Fruit fly (Drosophila melanogaster) whole organism, embryonic: ENCODE results near the gene TFAM.
A peak's percentile ranks its signal among the peaks of the same experiment; 100 is the strongest.

Experiments used
- CG10147 ChIP-seq: fragments of 200-800 bp; sonication (Bioruptor generic); optimal IDR thresholded peaks from 2 replicates; lab custom pipeline; 2019; ENCODE audit warnings: missing biosample characterization, mild to moderate bottlenecking, missing genetic modification characterization, moderate library complexity
- CG1024 ChIP-seq: fragments of 200-800 bp; sonication (Bioruptor generic); IDR thresholded peaks from 2 replicates; pipeline ENCODE4 v1.3.6; 2022; ENCODE audit warnings: missing biosample characterization, missing genetic modification characterization
- CG11456 ChIP-seq: fragments of 200-800 bp; sonication (Bioruptor generic); IDR thresholded peaks from 3 replicates; pipeline ENCODE4 v1.3.6; 2022; ENCODE audit warnings: missing biosample characterization, missing genetic modification characterization
- CG12299 ChIP-seq: fragments of 200-800 bp; sonication (Bioruptor generic); optimal IDR thresholded peaks from 2 replicates; lab custom pipeline; 2018; ENCODE audit warnings: missing biosample characterization, mild to moderate bottlenecking, missing genetic modification characterization
- CG13123 ChIP-seq: fragments of 200-800 bp; sonication (Bioruptor generic); optimal IDR thresholded peaks from 2 replicates; lab custom pipeline; 2016; ENCODE audit warnings: missing biosample characterization, missing genetic modification characterization
- CG13894 ChIP-seq: fragments of 200-800 bp; sonication (Bioruptor generic); optimal IDR thresholded peaks from 3 replicates; lab custom pipeline; 2018; ENCODE audit warnings: missing biosample characterization, mild to moderate bottlenecking, missing genetic modification characterization, moderate library complexity
- CG14667 ChIP-seq: fragments of 200-800 bp; sonication (Bioruptor generic); IDR thresholded peaks from 2 replicates; pipeline ENCODE4 v1.3.6; 2022; ENCODE audit warnings: missing biosample characterization, missing genetic modification characterization
- CG1647 ChIP-seq: fragments of 200-800 bp; sonication (Bioruptor generic); optimal IDR thresholded peaks from 3 replicates; lab custom pipeline; 2016; ENCODE audit warnings: missing biosample characterization, missing genetic modification characterization
- CG18476 ChIP-seq: fragments of 200-800 bp; sonication (Bioruptor generic); optimal IDR thresholded peaks from 2 replicates; lab custom pipeline; 2016; ENCODE audit warnings: missing biosample characterization, mild to moderate bottlenecking, missing genetic modification characterization
- CG2712 ChIP-seq: fragments of 200-800 bp; optimal IDR thresholded peaks from 3 replicates; lab custom pipeline; 2019; ENCODE audit warnings: missing biosample characterization, mild to moderate bottlenecking, missing genetic modification characterization, moderate library complexity
- CG2875 ChIP-seq: fragments of 200-800 bp; sonication (Bioruptor generic); optimal IDR thresholded peaks from 2 replicates; lab custom pipeline; 2017; ENCODE audit warnings: missing biosample characterization, mild to moderate bottlenecking, missing genetic modification characterization, missing genetic modification reagents
- CG30020 ChIP-seq: fragments of 200-800 bp; optimal IDR thresholded peaks from 2 replicates; lab custom pipeline; 2019; ENCODE audit warnings: missing biosample characterization, mild to moderate bottlenecking, missing genetic modification characterization, moderate library complexity
- CG34376 ChIP-seq: fragments of 200-800 bp; sonication (Bioruptor generic); optimal IDR thresholded peaks from 2 replicates; lab custom pipeline; 2018; ENCODE audit warnings: missing biosample characterization, mild to moderate bottlenecking, missing genetic modification characterization
- CG34422 ChIP-seq: fragments of 200-800 bp; sonication (Bioruptor generic); IDR thresholded peaks from 3 replicates; pipeline ENCODE4 v1.3.6; 2022; ENCODE audit warnings: missing biosample characterization, missing genetic modification characterization
- CG6813 ChIP-seq: fragments of 200-800 bp; sonication (Bioruptor generic); optimal IDR thresholded peaks from 2 replicates; lab custom pipeline; 2017; ENCODE audit warnings: missing biosample characterization, missing genetic modification characterization, mild to moderate bottlenecking, moderate library complexity, missing genetic modification reagents
- CG6854 ChIP-seq: fragments of 200-800 bp; sonication (Bioruptor generic); optimal IDR thresholded peaks from 3 replicates; lab custom pipeline; 2017; ENCODE audit warnings: missing biosample characterization, mild to moderate bottlenecking, missing genetic modification characterization
- CG7271 ChIP-seq: fragments of 200-800 bp; sonication (Bioruptor generic); optimal IDR thresholded peaks from 2 replicates; lab custom pipeline; 2018; ENCODE audit warnings: missing biosample characterization, mild to moderate bottlenecking, missing genetic modification characterization, moderate library complexity
- CG8281 ChIP-seq: fragments of 200-800 bp; sonication (Bioruptor generic); optimal IDR thresholded peaks from 2 replicates; lab custom pipeline; 2018; ENCODE audit warnings: missing biosample characterization, mild to moderate bottlenecking, missing genetic modification characterization, moderate library complexity
- CG9215 ChIP-seq: fragments of 200-800 bp; sonication (Bioruptor generic); IDR thresholded peaks from 2 replicates; pipeline ENCODE4 v1.3.6; 2022; ENCODE audit warnings: missing biosample characterization, missing genetic modification characterization
- CkIIα-i1 ChIP-seq: fragments of 200-800 bp; sonication (Bioruptor generic); IDR thresholded peaks from 2 replicates; pipeline ENCODE4 v1.3.6; 2022; ENCODE audit warnings: missing biosample characterization, missing genetic modification characterization
- D19B ChIP-seq: fragments of 200-800 bp; sonication (Bioruptor generic); optimal IDR thresholded peaks from 2 replicates; lab custom pipeline; 2017; ENCODE audit warnings: missing biosample characterization, mild to moderate bottlenecking, missing genetic modification characterization
- Elba2 ChIP-seq: fragments of 200-800 bp; sonication (Bioruptor generic); optimal IDR thresholded peaks from 3 replicates; lab custom pipeline; 2016; ENCODE audit warnings: missing biosample characterization, missing genetic modification characterization
- Fer3 ChIP-seq: fragments of 200-800 bp; sonication (Bioruptor generic); optimal IDR thresholded peaks from 2 replicates; lab custom pipeline; 2018; ENCODE audit warnings: missing biosample characterization, mild to moderate bottlenecking, missing genetic modification characterization, moderate library complexity
- Gsc ChIP-seq: fragments of 200-800 bp; sonication (Bioruptor generic); IDR thresholded peaks from 2 replicates; pipeline ENCODE4 v1.3.6; 2022; ENCODE audit warnings: missing biosample characterization, missing genetic modification characterization
- Gug ChIP-seq: fragments of 200-800 bp; sonication (Bioruptor generic); IDR thresholded peaks from 4 replicates; pipeline ENCODE4 v1.3.6; 2022; ENCODE audit warnings: missing biosample characterization, missing genetic modification characterization
- HmgZ ChIP-seq: fragments of 200-800 bp; sonication (Bioruptor generic); optimal IDR thresholded peaks from 2 replicates; lab custom pipeline; 2018; ENCODE audit warnings: missing biosample characterization, mild to moderate bottlenecking, missing genetic modification characterization
- Kr ChIP-seq: fragments of 200-800 bp; sonication (Bioruptor generic); optimal IDR thresholded peaks from 2 replicates; lab custom pipeline; 2017; ENCODE audit warnings: missing biosample characterization, mild to moderate bottlenecking, missing genetic modification characterization
- NC2α ChIP-seq: fragments of 200-800 bp; sonication (Bioruptor generic); optimal IDR thresholded peaks from 2 replicates; lab custom pipeline; 2016; ENCODE audit warnings: missing biosample characterization, missing genetic modification characterization
- Opbp ChIP-seq: fragments of 200-800 bp; sonication (Bioruptor generic); IDR thresholded peaks from 3 replicates; pipeline ENCODE4 v1.3.6; 2022; ENCODE audit warnings: missing biosample characterization, missing genetic modification characterization; ENCODE audit not compliant: partially characterized antibody
- Stat92E ChIP-seq, 3 experiments: fragments of >200 bp in 2 of 3; fragments of 200-800 bp in 1 of 3; sonication (Bioruptor generic) in 1 of 3; optimal IDR thresholded peaks; 2 replicates each; lab custom pipeline; 2017 to 2019; ENCODE audit warnings: missing biosample characterization in 3 of 3, missing genetic modification characterization in 3 of 3, mild to moderate bottlenecking in 1 of 3, moderate library complexity in 1 of 3
- Vsx1 ChIP-seq: fragments of 200-800 bp; sonication (Bioruptor generic); optimal IDR thresholded peaks from 2 replicates; lab custom pipeline; 2017; ENCODE audit warnings: missing biosample characterization, mild to moderate bottlenecking, missing genetic modification characterization, missing genetic modification reagents
- aop ChIP-seq: fragments of 200-800 bp; sonication (Bioruptor generic); IDR thresholded peaks from 2 replicates; pipeline ENCODE4 v1.3.6; 2022; ENCODE audit warnings: missing biosample characterization, missing genetic modification characterization
- bsh ChIP-seq, 2 experiments: fragments of 200-800 bp; sonication (Bioruptor generic); optimal IDR thresholded peaks; 2 replicates each; lab custom pipeline; 2017 to 2018; ENCODE audit warnings: mild to moderate bottlenecking in 2 of 2, missing biosample characterization in 2 of 2, missing genetic modification characterization in 2 of 2, moderate library complexity in 1 of 2
- cato ChIP-seq: fragments of 200-800 bp; sonication (Bioruptor generic); optimal IDR thresholded peaks from 2 replicates; lab custom pipeline; 2016; ENCODE audit warnings: missing biosample characterization, missing genetic modification characterization, borderline replicate concordance
- crp ChIP-seq, 2 experiments: fragments of 200-800 bp; sonication (Bioruptor generic); optimal IDR thresholded peaks; 2 replicates in 1 of 2; 3 replicates in 1 of 2; lab custom pipeline; 2017; ENCODE audit warnings: missing biosample characterization in 2 of 2, missing genetic modification characterization in 2 of 2, mild to moderate bottlenecking in 1 of 2, moderate library complexity in 1 of 2
- dmrt11E ChIP-seq: fragments of 200-800 bp; sonication (Bioruptor generic); optimal IDR thresholded peaks from 3 replicates; lab custom pipeline; 2018; ENCODE audit warnings: missing biosample characterization, mild to moderate bottlenecking, missing genetic modification characterization, moderate library complexity
- fu2 ChIP-seq: fragments of 200-800 bp; sonication (Bioruptor generic); optimal IDR thresholded peaks from 2 replicates; lab custom pipeline; 2016; ENCODE audit warnings: missing biosample characterization, missing genetic modification characterization
- hkb ChIP-seq, 2 experiments: fragments of 200-800 bp in 1 of 2; fragments of >200 bp in 1 of 2; sonication (Bioruptor generic) in 1 of 2; IDR thresholded peaks in 1 of 2; optimal IDR thresholded peaks in 1 of 2; 2 replicates each; pipeline versions ENCODE4 v1.3.6 to Lab custom; 2017 to 2022; ENCODE audit warnings: missing biosample characterization in 1 of 2, missing genetic modification characterization in 1 of 2
- inv ChIP-seq: fragments of 200-800 bp; sonication (Bioruptor generic); IDR thresholded peaks from 2 replicates; pipeline ENCODE4 v1.3.6; 2022; ENCODE audit warnings: missing biosample characterization, missing genetic modification characterization; ENCODE audit not compliant: partially characterized antibody
- jing ChIP-seq: fragments of 200-800 bp; sonication (Bioruptor generic); optimal IDR thresholded peaks from 2 replicates; lab custom pipeline; 2018; ENCODE audit warnings: missing biosample characterization, mild to moderate bottlenecking, missing genetic modification characterization
- knrl ChIP-seq: fragments of 200-800 bp; sonication (Bioruptor generic); IDR thresholded peaks from 3 replicates; pipeline ENCODE4 v1.3.6; 2022; ENCODE audit warnings: missing biosample characterization, missing genetic modification characterization; ENCODE audit not compliant: partially characterized antibody
- luna ChIP-seq: fragments of 200-800 bp; sonication (Bioruptor generic); optimal IDR thresholded peaks from 2 replicates; lab custom pipeline; 2016; ENCODE audit warnings: missing biosample characterization, missing genetic modification characterization
- oc ChIP-seq: fragments of 200-800 bp; sonication (Bioruptor generic); optimal IDR thresholded peaks from 2 replicates; lab custom pipeline; 2018; ENCODE audit warnings: missing biosample characterization, mild to moderate bottlenecking, missing genetic modification characterization, moderate library complexity
- pita ChIP-seq: fragments of 200-800 bp; sonication (Bioruptor generic); optimal IDR thresholded peaks from 2 replicates; lab custom pipeline; 2017; ENCODE audit warnings: missing biosample characterization, mild to moderate bottlenecking, missing genetic modification characterization
- sna ChIP-seq: fragments of 200-800 bp; sonication (Bioruptor generic); IDR thresholded peaks from 2 replicates; pipeline ENCODE4 v1.3.6; 2022; ENCODE audit warnings: missing biosample characterization, missing genetic modification characterization; ENCODE audit not compliant: partially characterized antibody
- vfl ChIP-seq: fragments of 200-800 bp; sonication (Bioruptor generic); optimal IDR thresholded peaks from 2 replicates; lab custom pipeline; 2016; ENCODE audit warnings: missing biosample characterization, missing genetic modification characterization
- vnd ChIP-seq: fragments of 200-800 bp; sonication (Bioruptor generic); IDR thresholded peaks from 3 replicates; pipeline ENCODE4 v1.3.6; 2022; ENCODE audit warnings: missing biosample characterization, missing genetic modification characterization; ENCODE audit not compliant: partially characterized antibody
- wor ChIP-seq: fragments of 200-800 bp; sonication (Bioruptor generic); IDR thresholded peaks from 2 replicates; pipeline ENCODE4 v1.3.6; 2022; ENCODE audit warnings: missing biosample characterization, missing genetic modification characterization
- zf30C ChIP-seq: fragments of 200-800 bp; sonication (Bioruptor generic); optimal IDR thresholded peaks from 3 replicates; lab custom pipeline; 2018; ENCODE audit warnings: missing biosample characterization, mild to moderate bottlenecking, missing genetic modification characterization

Gene TFAM

DNA sequence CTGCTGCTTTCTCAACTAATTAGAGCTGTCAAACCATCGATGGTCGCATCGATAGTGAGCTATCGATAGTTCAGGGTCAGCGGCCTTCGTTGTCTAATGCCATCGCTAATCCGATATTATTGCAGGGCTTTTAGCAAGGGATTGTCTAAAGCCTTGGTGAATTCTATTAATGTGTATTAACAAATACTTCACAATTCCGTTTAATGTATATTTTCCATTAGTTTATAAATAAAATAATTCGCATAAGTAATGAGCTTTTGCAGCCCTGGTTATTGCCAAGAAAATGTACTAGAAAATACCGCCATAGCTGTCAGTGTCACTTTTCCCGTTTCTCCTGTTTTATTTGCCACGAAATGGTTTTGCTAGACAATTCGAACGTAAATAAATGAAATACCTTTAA lies 3.0 kb upstream of the TFAM start, which contains the start of the genes EloB and Srp14 (continued):
- TF ChIP-seq CG14667 (GFP tag; lab: Robert Waterston, UW) = peak; percentile 56
- TF ChIP-seq pita = no peak
- TF ChIP-seq zf30C (GFP tag; lab: Kevin White, UChicago) = no peak
- no peak for TF ChIP-seq CkIIα-i1 (GFP tag; lab: Robert Waterston, UW)
- TF ChIP-seq Vsx1 (GFP tag; lab: Kevin White, UChicago) = no peak
- TF ChIP-seq hkb (optimal IDR thresholded peaks at IDR 0.05; lab: Kevin White, UChicago) = peak; percentile 43
- peak; percentile 78 for TF ChIP-seq hkb (GFP tag; IDR thresholded peaks at IDR 0.05; lab: Robert Waterston, UW)
- peak; percentile 84 for TF ChIP-seq Fer3 (tag; lab: Kevin White, UChicago)
- peak in 1 of 2 experiments; percentile 82 for TF ChIP-seq bsh (GFP tag; optimal IDR thresholded peaks at IDR 0.05; lab: Kevin White, UChicago)
- no peak for TF ChIP-seq CG7271 (tag; lab: Kevin White, UChicago)
- TF ChIP-seq Stat92E (GFP tag; optimal IDR thresholded peaks at IDR 0.05; lab: Kevin White, UChicago) = peak in 1 of 3 experiments; percentile 92
- peak; percentile 97 for TF ChIP-seq inv (GFP tag; lab: Robert Waterston, UW)
- TF ChIP-seq NC2α = peak; percentile 20
- TF ChIP-seq CG8281 (tag; lab: Kevin White, UChicago) = no peak
- 0 out of 2 replicates have a peak, but pooled peaks have one; percentile 33 for TF ChIP-seq wor (GFP tag; lab: Robert Waterston, UW)
- peak; percentile 86 for TF ChIP-seq CG2712 (tag; lab: Kevin White, UChicago)
- peak; percentile 33 for TF ChIP-seq CG6813 (GFP tag; lab: Kevin White, UChicago)
- no peak for TF ChIP-seq luna (GFP tag; lab: Kevin White, UChicago)
- TF ChIP-seq CG34422 = peak; percentile 86
- peak; percentile 81 for TF ChIP-seq CG12299 (tag; lab: Kevin White, UChicago)
- TF ChIP-seq CG30020 (tag; lab: Kevin White, UChicago) = peak; percentile 75
- TF ChIP-seq cato = peak; percentile 55
- TF ChIP-seq Gsc = no peak
- peak; percentile 71 for TF ChIP-seq Elba2 (GFP tag; lab: Kevin White, UChicago)
- TF ChIP-seq CG11456 (GFP tag; lab: Robert Waterston, UW) = peak; percentile 84
- peak; percentile 86 for TF ChIP-seq Gug (GFP tag; lab: Robert Waterston, UW)
- peak; percentile 94 for TF ChIP-seq vnd (GFP tag; lab: Robert Waterston, UW)
- peak; percentile 73 for TF ChIP-seq fu2 (GFP tag; lab: Kevin White, UChicago)
- peak; percentile 97 for TF ChIP-seq Opbp (GFP tag; lab: Robert Waterston, UW)
- TF ChIP-seq CG6854 = peak; percentile 54
- peak; percentile 98 for TF ChIP-seq sna
- TF ChIP-seq CG13894 = no peak
- peak; percentile 90 for TF ChIP-seq HmgZ
- TF ChIP-seq CG2875 (GFP tag; lab: Kevin White, UChicago) = peak; percentile 42
- no peak for TF ChIP-seq D19B (GFP tag; lab: Kevin White, UChicago)
- peak; percentile 75 for TF ChIP-seq CG34376
- peak; percentile 78 for TF ChIP-seq dmrt11E (tag; lab: Kevin White, UChicago)
- TF ChIP-seq aop (GFP tag; lab: Robert Waterston, UW) = no peak
- TF ChIP-seq oc (tag; lab: Kevin White, UChicago) = no peak
- TF ChIP-seq CG10147 (GFP tag; lab: Kevin White, UChicago) = peak; percentile 84
- TF ChIP-seq jing = no peak
- peak; percentile 83 for TF ChIP-seq CG1647 (GFP tag; lab: Kevin White, UChicago)
- TF ChIP-seq crp (GFP tag; optimal IDR thresholded peaks at IDR 0.05; lab: Kevin White, UChicago) = peak in 1 of 2 experiments; percentile 27
- TF ChIP-seq CG1024 (GFP tag; lab: Robert Waterston, UW) = peak; percentile 75
- TF ChIP-seq CG9215 (GFP tag; lab: Robert Waterston, UW) = peak; percentile 72
- no peak for TF ChIP-seq Kr (GFP tag; lab: Kevin White, UChicago)
- peak; percentile 62 for TF ChIP-seq CG18476
- TF ChIP-seq knrl = peak; percentile 98
- TF ChIP-seq CG13123 (GFP tag; lab: Kevin White, UChicago) = peak; percentile 59
- TF ChIP-seq vfl (GFP tag; lab: Kevin White, UChicago) = peak; percentile 90
